Fruit fly (Drosophila melanogaster): ENCODE measurements around the gene Meltrin.

Gene Meltrin

dm6 chr3R:14739501-14740252 is 42.6 kb upstream of the Meltrin start (continued):
- no peak for TF ChIP-seq Bgb (GFP tag; IDR thresholded peaks at IDR 0.05; ENCODE audit: partially characterized antibody)
- TF ChIP-seq CG17385 (GFP tag; optimal IDR thresholded peaks at IDR 0.05): peak; percentile 67
- peak; percentile 7 for TF ChIP-seq Ets65A (GFP tag)
- TF ChIP-seq insv (GFP tag; optimal IDR thresholded peaks at IDR 0.05): peak in 1 of 2 experiments; percentile 21
- TF ChIP-seq CG4328 (GFP tag; optimal IDR thresholded peaks at IDR 0.05): no peak
- no peak for TF ChIP-seq pho (GFP tag; optimal IDR thresholded peaks at IDR 0.05)
- no peak for TF ChIP-seq CG32772 (GFP tag; IDR thresholded peaks at IDR 0.05)
- TF ChIP-seq Dad (GFP tag; optimal IDR thresholded peaks at IDR 0.05): no peak
- TF ChIP-seq Dek (tag; optimal IDR thresholded peaks at IDR 0.05): no peak
- TF ChIP-seq CG3281 (GFP tag; optimal IDR thresholded peaks at IDR 0.05): no peak
- peak; percentile 0 for TF ChIP-seq phol (tag; optimal IDR thresholded peaks at IDR 0.05)
- no peak for TF ChIP-seq Dbx (GFP tag; IDR thresholded peaks at IDR 0.05)
- TF ChIP-seq Sry-β (GFP tag; optimal IDR thresholded peaks at IDR 0.05): no peak
- TF ChIP-seq CG11504 (tag; optimal IDR thresholded peaks at IDR 0.05): no peak
- no peak for TF ChIP-seq bcd (GFP tag; optimal IDR thresholded peaks at IDR 0.05)
- TF ChIP-seq tap (tag; optimal IDR thresholded peaks at IDR 0.05): no peak
- no peak for TF ChIP-seq jing (GFP tag; optimal IDR thresholded peaks at IDR 0.05)
- no peak for TF ChIP-seq CG2202 (tag; optimal IDR thresholded peaks at IDR 0.05)
- no peak for TF ChIP-seq CG16815 (GFP tag; optimal IDR thresholded peaks at IDR 0.05)
- no peak for TF ChIP-seq CG6791 (GFP tag; IDR thresholded peaks at IDR 0.05; ENCODE audit: partially characterized antibody)
- no peak for TF ChIP-seq HLH54F (GFP tag; optimal IDR thresholded peaks at IDR 0.05)
- no peak for TF ChIP-seq C15 (GFP tag; IDR thresholded peaks at IDR 0.05)
- peak; percentile 24 for TF ChIP-seq CG15479 (GFP tag; optimal IDR thresholded peaks at IDR 0.05)
- peak; percentile 19 for TF ChIP-seq CG9727 (GFP tag; optimal IDR thresholded peaks at IDR 0.05)
- TF ChIP-seq B-H2 (GFP tag; optimal IDR thresholded peaks at IDR 0.05): no peak
- no peak for TF ChIP-seq tup (GFP tag; optimal IDR thresholded peaks at IDR 0.05)
- no peak for TF ChIP-seq CG17612 (GFP tag; IDR thresholded peaks at IDR 0.05)
- no peak for TF ChIP-seq schlank (tag; optimal IDR thresholded peaks at IDR 0.05)
- TF ChIP-seq hkb (optimal IDR thresholded peaks at IDR 0.05): no peak
- TF ChIP-seq hkb (GFP tag; IDR thresholded peaks at IDR 0.05): no peak
- no peak for TF ChIP-seq Meics (GFP tag; optimal IDR thresholded peaks at IDR 0.05)
- TF ChIP-seq Med (GFP tag): peak; percentile 76
- TF ChIP-seq cas (GFP tag; IDR thresholded peaks at IDR 0.05): no peak
- peak; percentile 10 for TF ChIP-seq ERR (GFP tag; optimal IDR thresholded peaks at IDR 0.05)
- TF ChIP-seq sens (GFP tag): peak; percentile 38
- TF ChIP-seq dpn (GFP tag; optimal IDR thresholded peaks at IDR 0.05): no peak
- TF ChIP-seq seq (GFP tag; IDR thresholded peaks at IDR 0.05): no peak
- no peak for TF ChIP-seq Antp (GFP tag; optimal IDR thresholded peaks at IDR 0.05)
- no peak for TF ChIP-seq CrebB (tag; optimal IDR thresholded peaks at IDR 0.05)

- TF ChIP-seq CG15479 (GFP tag; optimal IDR thresholded peaks at IDR 0.05): peak; percentile 42
- TF ChIP-seq tna (GFP tag; IDR thresholded peaks at IDR 0.05; ENCODE audit: partially characterized antibody): peak; percentile 44; the same call in 1 of the 2 replicates
- TF ChIP-seq CG30431 (GFP tag; optimal IDR thresholded peaks at IDR 0.05): no peak
- no peak for TF ChIP-seq psq (GFP tag; optimal IDR thresholded peaks at IDR 0.05)
- TF ChIP-seq Atf6 (GFP tag; IDR thresholded peaks at IDR 0.05): peak; percentile 54
- no peak for TF ChIP-seq ro (GFP tag; IDR thresholded peaks at IDR 0.05)
- no peak for TF ChIP-seq CG7271 (tag; optimal IDR thresholded peaks at IDR 0.05)
- peak; percentile 32; the same call in 1 of the 2 replicates for TF ChIP-seq Bgb (GFP tag; IDR thresholded peaks at IDR 0.05; ENCODE audit: partially characterized antibody)
- peak; percentile 56 for TF ChIP-seq HmgZ (tag; optimal IDR thresholded peaks at IDR 0.05)
- no peak for TF ChIP-seq CG14965 (GFP tag; optimal IDR thresholded peaks at IDR 0.05; ENCODE audit: borderline replicate concordance)
- no peak for TF ChIP-seq Usf (GFP tag; optimal IDR thresholded peaks at IDR 0.05)
- 0 out of 2 replicates have a peak, but pooled peaks have one; percentile 46 for TF ChIP-seq ato (GFP tag; IDR thresholded peaks at IDR 0.05; ENCODE audit: partially characterized antibody)
- no peak for TF ChIP-seq Dip2 (GFP tag; IDR thresholded peaks at IDR 0.05)
- no peak for TF ChIP-seq Elba2 (GFP tag; optimal IDR thresholded peaks at IDR 0.05)
- TF ChIP-seq Fer1 (GFP tag; optimal IDR thresholded peaks at IDR 0.05): peak; percentile 35
Observed at dm6 chr3R:14739088-14739487, 42.0 kb upstream of the Meltrin start.

All from whole organism, embryonic.